Worm (Caenorhabditis elegans) whole organism, late embryonic: ENCODE data around the gene C09B9.1.
"Not testable (repeated sequence)": the region's sequence is repeated elsewhere in the genome, so short reads cannot be mapped to it uniquely, and the experiment has no call there.

Experiments used
- F13H6.1 ChIP-seq: sonication (generic microtip); optimal IDR thresholded peaks from 2 replicates; lab custom pipeline; 2016; ENCODE audit warnings: missing genetic modification characterization, missing compliant biosample characterization
- K02D7.2 ChIP-seq: sonication (generic microtip); optimal IDR thresholded peaks from 2 replicates; lab custom pipeline; 2017; ENCODE audit warnings: mild to moderate bottlenecking, missing genetic modification characterization, missing compliant biosample characterization
- K09A11.1 ChIP-seq: sonication (generic microtip); optimal IDR thresholded peaks from 2 replicates; lab custom pipeline; 2017; ENCODE audit warnings: antibody characterized with exemption, mild to moderate bottlenecking, missing genetic modification characterization, missing compliant biosample characterization; ENCODE audit not compliant: insufficient read depth
- ama-1 ChIP-seq: fragments of 150-350 bp; optimal IDR thresholded peaks from 2 replicates; lab custom pipeline; 2014
- ceh-14 ChIP-seq: sonication (generic microtip); optimal IDR thresholded peaks from 2 replicates; lab custom pipeline; 2016; ENCODE audit warnings: missing genotype, missing genetic modification characterization, missing compliant biosample characterization
- ceh-19 ChIP-seq: fragments of 200-800 bp; sonication (Bioruptor generic); optimal IDR thresholded peaks from 2 replicates; lab custom pipeline; 2018; ENCODE audit warnings: mild to moderate bottlenecking, missing genetic modification characterization, missing compliant biosample characterization
- ceh-2 ChIP-seq: sonication (generic microtip); optimal IDR thresholded peaks from 2 replicates; lab custom pipeline; 2016; ENCODE audit warnings: missing genotype, missing genetic modification characterization, missing compliant biosample characterization
- ceh-22 ChIP-seq: sonication (generic microtip); optimal IDR thresholded peaks from 2 replicates; lab custom pipeline; 2017; ENCODE audit warnings: missing biosample characterization, missing genetic modification characterization
- ceh-30 ChIP-seq: fragments of 150-350 bp; optimal IDR thresholded peaks from 2 replicates; lab custom pipeline; 2014; ENCODE audit warnings: missing biosample characterization, missing genetic modification characterization
- ceh-31 ChIP-seq: sonication (generic microtip); optimal IDR thresholded peaks from 2 replicates; lab custom pipeline; 2016; ENCODE audit warnings: missing genetic modification characterization, missing compliant biosample characterization
- ceh-34 ChIP-seq: sonication (generic microtip); optimal IDR thresholded peaks from 2 replicates; lab custom pipeline; 2016; ENCODE audit warnings: mild to moderate bottlenecking, missing genetic modification characterization, missing compliant biosample characterization
- ceh-48 ChIP-seq: sonication (generic microtip); optimal IDR thresholded peaks from 2 replicates; lab custom pipeline; 2016; ENCODE audit warnings: missing genetic modification characterization, inconsistent platforms, missing compliant biosample characterization
- dve-1 ChIP-seq: sonication (generic microtip); optimal IDR thresholded peaks from 2 replicates; lab custom pipeline; 2017; ENCODE audit warnings: antibody characterized with exemption, mild to moderate bottlenecking, missing genetic modification characterization, missing compliant biosample characterization
- elt-2 ChIP-seq: sonication (generic microtip); optimal IDR thresholded peaks from 2 replicates; lab custom pipeline; 2016; ENCODE audit warnings: missing genetic modification reagents, missing genetic modification characterization, missing compliant biosample characterization
- elt-4 ChIP-seq: sonication (generic microtip); optimal IDR thresholded peaks from 2 replicates; lab custom pipeline; 2016; ENCODE audit warnings: missing genetic modification characterization, missing compliant biosample characterization
- ets-4 ChIP-seq: sonication (generic microtip); optimal IDR thresholded peaks from 2 replicates; lab custom pipeline; 2016; ENCODE audit warnings: missing genetic modification characterization, missing compliant biosample characterization
- eyg-1 ChIP-seq: sonication (generic microtip); optimal IDR thresholded peaks from 2 replicates; lab custom pipeline; 2016; ENCODE audit warnings: missing genotype, missing genetic modification characterization, missing compliant biosample characterization
- fax-1 ChIP-seq: sonication (generic microtip); optimal IDR thresholded peaks from 2 replicates; lab custom pipeline; 2016; ENCODE audit warnings: missing genotype, missing genetic modification characterization, missing compliant biosample characterization
- fkh-6 ChIP-seq: sonication (generic microtip); optimal IDR thresholded peaks from 2 replicates; lab custom pipeline; 2016; ENCODE audit warnings: missing genetic modification characterization, missing compliant biosample characterization
- gmeb-2 ChIP-seq: sonication (generic microtip); optimal IDR thresholded peaks from 2 replicates; lab custom pipeline; 2016; ENCODE audit warnings: missing genetic modification characterization, inconsistent platforms, missing compliant biosample characterization
- hlh-15 ChIP-seq: sonication (generic microtip); optimal IDR thresholded peaks from 2 replicates; lab custom pipeline; 2016; ENCODE audit warnings: missing genetic modification characterization, missing compliant biosample characterization
- hlh-8 ChIP-seq: sonication (generic microtip); optimal IDR thresholded peaks from 2 replicates; lab custom pipeline; 2016; ENCODE audit warnings: missing genotype, missing genetic modification characterization, missing compliant biosample characterization
- lim-6 ChIP-seq: sonication (generic microtip); optimal IDR thresholded peaks from 2 replicates; lab custom pipeline; 2016; ENCODE audit warnings: missing genetic modification characterization, missing compliant biosample characterization
- lin-11 ChIP-seq: fragments of 200-800 bp; sonication (Bioruptor generic); optimal IDR thresholded peaks from 2 replicates; lab custom pipeline; 2018; ENCODE audit warnings: mild to moderate bottlenecking, missing genetic modification characterization, missing compliant biosample characterization
- madf-2 ChIP-seq: sonication (generic microtip); optimal IDR thresholded peaks from 2 replicates; lab custom pipeline; 2017; ENCODE audit warnings: missing genetic modification characterization, missing compliant biosample characterization
- nfya-1 ChIP-seq: sonication (generic microtip); optimal IDR thresholded peaks from 2 replicates; lab custom pipeline; 2017; ENCODE audit warnings: missing genetic modification characterization, mild to moderate bottlenecking, missing compliant biosample characterization, antibody characterized with exemption, moderate library complexity
- nhr-11 ChIP-seq: fragments of 150-350 bp; optimal IDR thresholded peaks from 2 replicates; lab custom pipeline; 2014; ENCODE audit warnings: missing biosample characterization, missing genetic modification characterization
- nhr-232 ChIP-seq: sonication (generic microtip); optimal IDR thresholded peaks from 2 replicates; lab custom pipeline; 2016; ENCODE audit warnings: missing genetic modification characterization, missing compliant biosample characterization
- npax-4 ChIP-seq: sonication (generic microtip); optimal IDR thresholded peaks from 2 replicates; lab custom pipeline; 2016; ENCODE audit warnings: missing genetic modification characterization, missing compliant biosample characterization
- pag-3 ChIP-seq: sonication (generic microtip); optimal IDR thresholded peaks from 2 replicates; lab custom pipeline; 2016; ENCODE audit warnings: missing compliant biosample characterization, missing genetic modification characterization, borderline replicate concordance
- pax-1 ChIP-seq: fragments of 150-350 bp; optimal IDR thresholded peaks from 2 replicates; lab custom pipeline; 2014; ENCODE audit warnings: missing biosample characterization, missing genetic modification characterization
- ref-2 ChIP-seq: sonication (generic microtip); optimal IDR thresholded peaks from 2 replicates; lab custom pipeline; 2016; ENCODE audit warnings: missing genetic modification characterization, missing compliant biosample characterization
- rnt-1 ChIP-seq: sonication (generic microtip); optimal IDR thresholded peaks from 2 replicates; lab custom pipeline; 2016; ENCODE audit warnings: missing genetic modification characterization, missing compliant biosample characterization
- unc-3 ChIP-seq, 2 experiments: fragments of 200-800 bp in 1 of 2; sonication (Bioruptor generic) in 1 of 2; sonication (generic microtip) in 1 of 2; conservative IDR thresholded peaks in 1 of 2; optimal IDR thresholded peaks in 1 of 2; 2 replicates each; pipeline versions ENCODE4 v1.3.6 to Lab custom; 2016 to 2022; ENCODE audit warnings: missing compliant biosample characterization in 2 of 2, missing genetic modification characterization in 2 of 2, missing genetic modification reagents in 1 of 2
- unc-55 ChIP-seq: sonication (generic microtip); optimal IDR thresholded peaks from 2 replicates; lab custom pipeline; 2017; ENCODE audit warnings: missing biosample characterization, missing genetic modification reagents, missing genetic modification characterization
- unc-86 ChIP-seq: sonication (generic microtip); optimal IDR thresholded peaks from 2 replicates; lab custom pipeline; 2016; ENCODE audit warnings: missing genetic modification characterization, missing compliant biosample characterization

Gene C09B9.1

DNA sequence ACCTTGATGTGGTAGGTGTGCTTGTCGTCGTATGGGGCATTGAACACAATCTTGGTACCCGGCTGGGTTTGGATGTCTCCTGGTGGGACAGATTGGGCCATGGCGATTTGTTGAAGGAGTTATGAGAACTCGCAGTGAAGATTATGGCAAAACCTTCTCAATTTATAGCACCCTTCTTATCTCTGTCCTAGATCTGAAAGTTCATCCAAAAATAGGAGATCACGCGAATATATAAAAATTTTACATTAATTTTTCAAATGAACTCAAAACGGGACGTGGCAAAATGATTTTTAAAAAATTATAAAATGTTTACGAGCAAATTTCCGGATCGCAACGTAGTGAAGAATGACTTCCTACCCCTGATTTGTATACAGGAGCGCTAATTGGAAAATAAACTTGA, 27.4 kb downstream of the C09B9.1 start, which contains the start of gene msp-53:
Gene msp-53 (minus strand): TSS at position 101 of the 400 bp plus-strand sequence.
- TF ChIP-seq lim-6 (tag; lab: Kevin White, UChicago); unc-3 (GFP tag; conservative IDR thresholded peaks at IDR 0.05; lab: Robert Waterston, UW); unc-3 (tag; optimal IDR thresholded peaks at IDR 0.05; lab: Kevin White, UChicago); K09A11.1: not testable (repeated sequence)

DNA sequence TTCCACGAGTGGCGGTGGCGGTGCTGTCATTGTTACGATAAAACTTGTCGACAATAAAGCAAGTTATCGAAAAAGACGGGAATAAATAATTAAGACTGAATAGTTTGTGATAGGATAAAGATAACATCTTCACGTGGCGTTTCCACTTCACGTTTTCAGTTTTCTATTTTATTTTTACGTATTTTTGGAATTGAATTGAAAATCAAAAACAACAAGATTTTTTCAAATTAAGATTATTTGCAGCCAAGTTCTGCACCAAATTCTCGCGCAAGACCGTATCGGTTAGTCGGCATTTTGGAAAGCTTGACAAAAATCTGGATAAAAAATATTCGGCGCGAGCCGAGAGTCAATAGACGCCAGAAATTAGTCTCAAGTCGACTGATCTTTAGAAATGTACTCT, 29.3 kb downstream of the C09B9.1 start, which contains the start of gene ttbk-2.2:
Gene ttbk-2.2 (minus strand): TSS at position 101 of the 400 bp plus-strand sequence.
- TF ChIP-seq ref-2, gmeb-2, madf-2 (tag; lab: Kevin White, UChicago): not testable (repeated sequence)

DNA sequence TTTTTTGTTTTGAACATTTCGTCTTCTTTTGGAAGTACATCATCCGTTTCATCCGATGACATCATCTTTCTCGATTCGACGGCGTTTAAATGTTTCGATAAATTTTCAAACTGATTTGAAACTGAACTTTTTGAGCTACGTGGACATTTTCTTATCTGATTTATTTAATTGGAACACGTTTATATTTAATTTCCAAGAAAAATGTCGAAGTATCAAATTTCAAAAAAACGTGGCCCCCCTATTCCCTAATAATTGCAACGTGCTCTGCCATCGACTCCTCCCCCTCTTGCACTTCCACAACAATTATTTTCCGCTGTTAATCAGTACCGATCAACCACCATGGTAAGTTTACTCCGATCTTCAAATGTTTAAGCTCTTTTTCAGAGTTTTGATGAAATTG, 31.0 kb downstream of the C09B9.1 start, which contains the start of the genes R13H9.6 and rmd-6:
Gene R13H9.6 (minus strand): TSS at position 101 of the 400 bp plus-strand sequence.
Gene rmd-6 (plus strand): TSS at position 305 of the 400 bp plus-strand sequence.
- TF ChIP-seq rnt-1, ets-4, gmeb-2 (tag; lab: Kevin White, UChicago): not testable (repeated sequence)
- TF ChIP-seq, all 69 proteins: peak for 0; not testable (repeated sequence) for 69

DNA sequence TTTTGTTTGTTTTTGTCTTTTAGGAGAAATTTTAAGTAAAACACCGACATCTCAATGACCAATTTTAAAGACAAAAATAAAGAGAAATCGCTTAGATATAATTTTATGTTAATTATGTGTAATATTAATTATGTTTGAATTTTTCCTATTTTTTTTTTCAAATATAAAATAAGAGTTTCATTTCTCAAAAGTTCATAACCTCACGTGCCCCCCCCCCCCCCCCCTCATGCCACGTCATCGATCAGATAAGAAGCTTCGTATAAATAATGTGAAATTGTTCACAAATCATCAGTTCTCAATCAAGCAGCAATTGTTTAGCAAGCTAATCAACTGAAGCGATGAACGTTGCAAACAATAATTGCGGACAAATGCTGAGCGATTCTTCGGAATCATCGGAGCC, 33.0 kb downstream of the C09B9.1 start, which contains the start of gene C02B10.6:
Gene C02B10.6 (plus strand): TSS at position 301 of the 400 bp plus-strand sequence.
- TF ChIP-seq nhr-232, lin-11, hlh-8 (tag; lab: Kevin White, UChicago): not testable (repeated sequence)

DNA sequence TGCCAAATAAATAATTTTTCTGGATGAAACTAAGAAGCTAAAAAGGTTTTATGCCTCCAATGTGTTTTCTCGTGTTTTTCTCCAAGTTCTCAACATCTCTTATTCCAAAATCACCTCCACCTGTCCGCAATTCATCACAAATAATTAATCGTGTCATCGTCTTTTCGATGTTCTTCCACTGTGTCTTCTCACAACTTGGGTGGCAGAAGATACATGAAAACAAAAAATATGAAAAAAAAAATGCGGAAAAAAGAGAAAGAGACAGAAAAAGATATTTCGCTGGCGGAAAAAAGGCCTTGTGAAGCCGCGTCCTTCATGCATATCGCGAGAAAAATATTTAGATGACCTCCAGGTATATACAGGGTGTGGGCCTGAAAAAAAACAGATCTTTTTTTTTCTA, 36.2 kb downstream of the C09B9.1 start:
- TF ChIP-seq fkh-6 (tag; lab: Kevin White, UChicago) (no peak), gmeb-2 (tag; lab: Kevin White, UChicago) (no peak), ceh-34 (tag; lab: Kevin White, UChicago) (no peak), unc-86 (tag; lab: Kevin White, UChicago) (no peak), ceh-48 (no peak), hlh-8 (tag; lab: Kevin White, UChicago) (no peak), madf-2 (tag; lab: Kevin White, UChicago) (no peak), ama-1 (lab: Kevin White, UChicago) (no peak)
- TF ChIP-seq, all 69 proteins: peak for 0

DNA sequence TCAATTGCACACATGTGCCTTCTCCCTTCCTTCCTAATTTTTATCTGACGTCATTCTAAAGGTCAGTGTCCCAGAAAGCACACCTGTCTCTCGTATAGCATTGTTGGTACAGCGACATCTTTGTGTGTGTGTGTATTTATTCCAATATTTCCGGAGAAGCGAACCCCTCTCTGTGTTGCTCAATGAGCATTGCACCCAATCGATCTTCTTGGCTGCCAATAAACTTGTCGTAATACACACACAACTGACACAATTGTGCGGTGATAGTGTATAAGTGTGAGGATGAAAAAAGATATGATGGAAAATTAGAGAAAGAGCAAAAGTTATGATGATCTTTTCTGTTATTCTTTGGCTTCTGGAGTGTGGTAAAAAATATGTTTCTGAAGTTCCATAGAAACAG, 39.0 kb downstream of the C09B9.1 start:
- no peak for TF ChIP-seq F13H6.1 (tag; lab: Kevin White, UChicago)
- TF ChIP-seq dve-1 (tag; lab: Kevin White, UChicago), result no peak
- peak; percentile 71 for TF ChIP-seq unc-55 (GFP tag; lab: Kevin White, UChicago)
- TF ChIP-seq ceh-31 (tag; lab: Kevin White, UChicago), result peak; percentile 11
- no peak for TF ChIP-seq ceh-30 (tag; lab: Kevin White, UChicago)
- TF ChIP-seq nfya-1 (tag; lab: Kevin White, UChicago), result peak; percentile 6
- TF ChIP-seq, all 69 proteins: peak for 3

DNA sequence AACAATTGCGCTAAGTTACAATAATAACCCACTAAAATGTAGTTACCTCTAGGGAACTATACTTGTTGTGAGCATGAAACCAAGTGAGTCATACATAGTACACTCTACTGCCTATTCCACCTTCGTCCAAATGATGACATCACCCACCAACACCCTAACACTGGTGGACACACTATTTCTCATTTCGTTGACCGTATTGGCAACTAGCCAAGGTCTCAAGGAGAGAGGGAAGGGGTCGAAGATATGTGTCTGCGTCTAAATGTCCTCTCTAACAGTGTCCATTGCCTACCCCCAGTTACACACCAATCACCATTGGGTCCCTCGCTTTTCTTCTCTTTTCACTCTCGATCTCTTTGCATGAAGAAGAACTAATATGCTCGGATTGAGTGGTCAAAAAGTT, 40.3 kb downstream of the C09B9.1 start:
- no peak for TF ChIP-seq ama-1 (lab: Kevin White, UChicago)
- no peak for TF ChIP-seq ceh-19 (GFP tag; lab: Kevin White, UChicago)
- TF ChIP-seq nfya-1 (tag; lab: Kevin White, UChicago), result peak; percentile 74
- no peak for TF ChIP-seq ets-4 (tag; lab: Kevin White, UChicago)
- TF ChIP-seq nhr-232 (tag; lab: Kevin White, UChicago), result no peak
- TF ChIP-seq pag-3 (tag; lab: Kevin White, UChicago), result no peak
- no peak for TF ChIP-seq ceh-14
- TF ChIP-seq ceh-22 (tag; lab: Kevin White, UChicago), result no peak
- no peak for TF ChIP-seq ceh-2 (tag; lab: Kevin White, UChicago)
- no peak for TF ChIP-seq nhr-11 (tag; lab: Kevin White, UChicago)
- TF ChIP-seq unc-3 (GFP tag; conservative IDR thresholded peaks at IDR 0.05; lab: Robert Waterston, UW), result no peak
- no peak for TF ChIP-seq unc-3 (tag; optimal IDR thresholded peaks at IDR 0.05; lab: Kevin White, UChicago)
- no peak for TF ChIP-seq pax-1 (tag; lab: Kevin White, UChicago)
- peak; percentile 18 for TF ChIP-seq ceh-31 (tag; lab: Kevin White, UChicago)
- no peak for TF ChIP-seq elt-2 (tag; lab: Kevin White, UChicago)
- peak; percentile 18 for TF ChIP-seq unc-55 (GFP tag; lab: Kevin White, UChicago)
- TF ChIP-seq eyg-1 (tag; lab: Kevin White, UChicago), result no peak
- TF ChIP-seq elt-4, result no peak
- TF ChIP-seq lin-11 (tag; lab: Kevin White, UChicago), result no peak
- TF ChIP-seq ceh-30 (tag; lab: Kevin White, UChicago), result no peak
- no peak for TF ChIP-seq fax-1 (tag; lab: Kevin White, UChicago)
- TF ChIP-seq hlh-15, result no peak
- no peak for TF ChIP-seq K02D7.2 (tag; lab: Kevin White, UChicago)
- TF ChIP-seq ref-2 (tag; lab: Kevin White, UChicago), result peak; percentile 61
- TF ChIP-seq npax-4 (tag; lab: Kevin White, UChicago), result no peak
- no peak for TF ChIP-seq rnt-1 (tag; lab: Kevin White, UChicago)
